Worm (Caenorhabditis elegans) whole organism, L4 larva: ENCODE data around the gene nhr-241.

Experiments
- D1046.2 ChIP-seq: fragments of 200-800 bp; sonication (Bioruptor generic); IDR thresholded peaks from 2 replicates; pipeline ENCODE4 v1.3.6; 2022; ENCODE audit warnings: missing genetic modification characterization, missing compliant biosample characterization
- F10B5.3 ChIP-seq: sonication (generic microtip); optimal IDR thresholded peaks from 2 replicates; lab custom pipeline; 2016; ENCODE audit warnings: mild to moderate bottlenecking, missing genetic modification characterization, missing compliant biosample characterization
- F37D6.2 ChIP-seq: sonication (generic microtip); optimal IDR thresholded peaks from 2 replicates; lab custom pipeline; 2016; ENCODE audit warnings: mild to moderate bottlenecking, missing genetic modification characterization, missing compliant biosample characterization
- F44E2.7 ChIP-seq: fragments of 200-800 bp; sonication (Bioruptor generic); IDR thresholded peaks from 2 replicates; pipeline ENCODE4 v2.1.2; 2022; ENCODE audit warnings: missing genetic modification characterization, missing compliant biosample characterization
- R02D3.7 ChIP-seq: fragments of 150-350 bp; sonication (generic microtip); optimal IDR thresholded peaks from 3 replicates; lab custom pipeline; 2014; ENCODE audit warnings: missing biosample characterization, missing genetic modification characterization
- T26A8.4 ChIP-seq: fragments of 200-800 bp; sonication (Bioruptor generic); IDR thresholded peaks from 2 replicates; pipeline ENCODE4 v1.3.6; 2022; ENCODE audit warnings: missing genetic modification characterization, missing compliant biosample characterization
- Y48G9A.11 ChIP-seq: fragments of 200-800 bp; sonication (Bioruptor generic); IDR thresholded peaks from 2 replicates; pipeline ENCODE4 v1.3.6; 2022; ENCODE audit warnings: missing genetic modification reagents, missing genetic modification characterization, missing compliant biosample characterization
- Y5F2A.4 ChIP-seq: fragments of 200-800 bp; sonication (Bioruptor generic); optimal IDR thresholded peaks from 2 replicates; lab custom pipeline; 2018; ENCODE audit warnings: mild to moderate bottlenecking, missing genetic modification characterization, missing compliant biosample characterization
- Y75B8A.6 ChIP-seq: fragments of 200-800 bp; sonication (Bioruptor generic); IDR thresholded peaks from 2 replicates; pipeline ENCODE4 v1.3.6; 2022; ENCODE audit warnings: missing genetic modification reagents, missing genetic modification characterization, missing compliant biosample characterization
- ZK337.2 ChIP-seq: fragments of 200-800 bp; sonication (Bioruptor generic); IDR thresholded peaks from 2 replicates; pipeline ENCODE4 v1.3.6; 2022; ENCODE audit warnings: missing genetic modification reagents, missing genetic modification characterization, missing compliant biosample characterization
- ZK546.5 ChIP-seq, 2 experiments: sonication (generic microtip); optimal IDR thresholded peaks; 2 replicates each; lab custom pipeline; 2017; ENCODE audit warnings: missing biosample characterization in 2 of 2, missing genetic modification characterization in 2 of 2
- aha-1 ChIP-seq: fragments of 150-350 bp; peaks from one replicate; lab custom pipeline; 2014; ENCODE audit warnings: missing biosample characterization, missing genetic modification characterization
- ama-1 ChIP-seq: fragments of 150-350 bp; optimal IDR thresholded peaks from 2 replicates; lab custom pipeline; 2014; ENCODE audit warnings: inconsistent platforms, mixed read lengths
- arid-1 ChIP-seq: fragments of 200-800 bp; sonication (Bioruptor generic); conservative IDR thresholded peaks from 2 replicates; pipeline ENCODE4 v1.3.6; 2022; ENCODE audit warnings: missing genetic modification reagents, missing genetic modification characterization, missing compliant biosample characterization
- ceh-32 ChIP-seq: sonication (generic microtip); optimal IDR thresholded peaks from 2 replicates; lab custom pipeline; 2016; ENCODE audit warnings: mild to moderate bottlenecking, missing genetic modification characterization, missing compliant biosample characterization; ENCODE audit not compliant: poor library complexity
- ceh-62 ChIP-seq: sonication (generic microtip); optimal IDR thresholded peaks from 2 replicates; lab custom pipeline; 2017; ENCODE audit warnings: missing biosample characterization, missing genetic modification characterization
- ceh-82 ChIP-seq: sonication (generic microtip); optimal IDR thresholded peaks from 2 replicates; lab custom pipeline; 2017; ENCODE audit warnings: missing biosample characterization, missing genetic modification characterization
- ces-1 ChIP-seq: fragments of 150-350 bp; sonication (generic microtip); optimal IDR thresholded peaks from 4 replicates; lab custom pipeline; 2014; ENCODE audit warnings: missing biosample characterization, missing genetic modification reagents, missing genetic modification characterization
- ctbp-1 ChIP-seq: fragments of 200-800 bp; sonication (Bioruptor generic); IDR thresholded peaks from 2 replicates; pipeline ENCODE4 v1.3.6; 2022; ENCODE audit warnings: missing genetic modification reagents, missing genetic modification characterization, missing compliant biosample characterization
- daf-16 ChIP-seq, 3 experiments: sonication (generic microtip); optimal IDR thresholded peaks; 2 replicates each; lab custom pipeline; 2016 to 2017; ENCODE audit warnings: missing genetic modification characterization in 3 of 3, missing genetic modification reagents in 3 of 3, mild to moderate bottlenecking in 2 of 3, missing compliant biosample characterization in 2 of 3, missing biosample characterization in 1 of 3, moderate library complexity in 1 of 3
- daf-19 ChIP-seq: fragments of 200-800 bp; sonication (Bioruptor generic); conservative IDR thresholded peaks from 2 replicates; pipeline ENCODE4 v1.3.6; 2022; ENCODE audit warnings: missing genetic modification characterization, missing compliant biosample characterization
- dmd-8 ChIP-seq: fragments of 200-800 bp; sonication (Bioruptor generic); IDR thresholded peaks from 2 replicates; pipeline ENCODE4 v1.3.6; 2022; ENCODE audit warnings: missing genetic modification characterization, missing compliant biosample characterization
- dpl-1 ChIP-seq: fragments of 150-350 bp; optimal IDR thresholded peaks from 2 replicates; lab custom pipeline; 2014; ENCODE audit warnings: missing biosample characterization, missing genetic modification reagents, missing genetic modification characterization
- duxl-1 ChIP-seq: sonication (generic microtip); optimal IDR thresholded peaks from 2 replicates; lab custom pipeline; 2016; ENCODE audit warnings: mild to moderate bottlenecking, missing genetic modification characterization, moderate library complexity, missing compliant biosample characterization; ENCODE audit not compliant: poor library complexity
- egl-27 ChIP-seq: sonication (generic microtip); optimal IDR thresholded peaks from 3 replicates; lab custom pipeline; 2017; ENCODE audit warnings: missing biosample characterization, missing genetic modification reagents, missing genetic modification characterization
- fos-1 ChIP-seq: fragments of 150-350 bp; optimal IDR thresholded peaks from 2 replicates; lab custom pipeline; 2014; ENCODE audit warnings: missing biosample characterization, missing genetic modification characterization
- hlh-11 ChIP-seq: fragments of 200-800 bp; sonication (Bioruptor generic); optimal IDR thresholded peaks from 2 replicates; lab custom pipeline; 2018; ENCODE audit warnings: mild to moderate bottlenecking, missing genetic modification characterization, missing compliant biosample characterization
- hmg-1.1 ChIP-seq: fragments of 200-800 bp; sonication (Bioruptor generic); IDR thresholded peaks from 2 replicates; pipeline ENCODE4 v1.3.6; 2022; ENCODE audit warnings: missing genetic modification reagents, missing genetic modification characterization, missing compliant biosample characterization
- lin-13 ChIP-seq: fragments of 150-350 bp; optimal IDR thresholded peaks from 2 replicates; lab custom pipeline; 2014; ENCODE audit warnings: missing biosample characterization, missing genetic modification reagents, missing genetic modification characterization
- lin-15B ChIP-seq: fragments of 150-350 bp; sonication (generic microtip); optimal IDR thresholded peaks from 3 replicates; lab custom pipeline; 2014; ENCODE audit warnings: missing biosample characterization, missing genetic modification characterization
- lin-29 ChIP-seq: fragments of 200-800 bp; sonication (Bioruptor generic); IDR thresholded peaks from 2 replicates; pipeline ENCODE4 v1.3.6; 2022; ENCODE audit warnings: missing genetic modification reagents, missing genetic modification characterization, missing compliant biosample characterization
- madf-5 ChIP-seq, 2 experiments: fragments of 200-800 bp; sonication (Bioruptor generic); IDR thresholded peaks; 2 replicates each; pipeline ENCODE4 v1.3.6; 2022; ENCODE audit warnings: missing compliant biosample characterization in 2 of 2, missing genetic modification characterization in 2 of 2
- mdt-29 ChIP-seq: fragments of 200-800 bp; sonication (Bioruptor generic); IDR thresholded peaks from 2 replicates; pipeline ENCODE4 v1.3.6; 2022; ENCODE audit warnings: missing genetic modification reagents, missing genetic modification characterization, missing compliant biosample characterization
- nhr-11 ChIP-seq: fragments of 150-350 bp; optimal IDR thresholded peaks from 2 replicates; lab custom pipeline; 2014; ENCODE audit warnings: missing biosample characterization, missing genetic modification characterization
- nhr-237 ChIP-seq: sonication (generic microtip); optimal IDR thresholded peaks from 2 replicates; lab custom pipeline; 2017; ENCODE audit warnings: missing biosample characterization, missing genetic modification characterization
- nhr-28 ChIP-seq: fragments of 150-350 bp; optimal IDR thresholded peaks from 2 replicates; lab custom pipeline; 2014; ENCODE audit warnings: missing biosample characterization, missing genetic modification characterization
- nhr-41 ChIP-seq: fragments of 200-800 bp; sonication (Bioruptor generic); IDR thresholded peaks from 2 replicates; pipeline ENCODE4 v1.3.6; 2022; ENCODE audit warnings: missing genetic modification reagents, missing genetic modification characterization, missing compliant biosample characterization
- nhr-6 ChIP-seq: fragments of 150-350 bp; optimal IDR thresholded peaks from 2 replicates; lab custom pipeline; 2014; ENCODE audit warnings: missing biosample characterization, missing genetic modification characterization
- nhr-77 ChIP-seq: fragments of 150-350 bp; optimal IDR thresholded peaks from 2 replicates; lab custom pipeline; 2014; ENCODE audit warnings: missing biosample characterization, missing genetic modification characterization
- pha-4 ChIP-seq, 2 experiments: fragments of 150-350 bp in 1 of 2; fragments of 200-800 bp in 1 of 2; sonication (Bioruptor generic) in 1 of 2; IDR thresholded peaks in 1 of 2; optimal IDR thresholded peaks in 1 of 2; 2 replicates each; pipeline versions ENCODE4 v1.3.6 to Lab custom; 2014 to 2022; ENCODE audit warnings: missing genetic modification characterization in 2 of 2, missing genetic modification reagents in 2 of 2, missing biosample characterization in 1 of 2, missing compliant biosample characterization in 1 of 2
- sdz-12 ChIP-seq: fragments of 200-800 bp; sonication (Bioruptor generic); optimal IDR thresholded peaks from 2 replicates; lab custom pipeline; 2018; ENCODE audit warnings: mild to moderate bottlenecking, missing genetic modification characterization, missing compliant biosample characterization
- set-16 ChIP-seq: fragments of 200-800 bp; sonication (Bioruptor generic); IDR thresholded peaks from 2 replicates; pipeline ENCODE4 v1.3.6; 2022; ENCODE audit warnings: missing genetic modification reagents, missing genetic modification characterization, missing compliant biosample characterization
- snpc-1.2 ChIP-seq: fragments of 200-800 bp; sonication (Bioruptor generic); IDR thresholded peaks from 2 replicates; pipeline ENCODE4 v1.3.6; 2022; ENCODE audit warnings: missing genetic modification reagents, missing genetic modification characterization, missing compliant biosample characterization
- snpc-4 ChIP-seq: fragments of 150-350 bp; optimal IDR thresholded peaks from 2 replicates; lab custom pipeline; 2014; ENCODE audit warnings: missing biosample characterization, missing genetic modification characterization
- unc-130 ChIP-seq: sonication (generic microtip); optimal IDR thresholded peaks from 2 replicates; lab custom pipeline; 2016; ENCODE audit warnings: missing genetic modification reagents, missing genetic modification characterization, missing compliant biosample characterization
- unc-62 ChIP-seq, 3 experiments: fragments of 150-350 bp in 1 of 3; sonication (generic microtip); optimal IDR thresholded peaks in 2 of 3; peaks in 1 of 3; 1 replicate in 1 of 3; 2 replicates in 2 of 3; lab custom pipeline; 2014 to 2017; ENCODE audit warnings: missing biosample characterization in 3 of 3, missing genetic modification characterization in 3 of 3, missing genetic modification reagents in 3 of 3, missing genotype in 1 of 3
- zag-1 ChIP-seq: fragments of 150-350 bp; optimal IDR thresholded peaks from 2 replicates; lab custom pipeline; 2014; ENCODE audit warnings: missing biosample characterization, missing genetic modification characterization
- zfp-2 ChIP-seq: sonication (generic microtip); optimal IDR thresholded peaks from 2 replicates; lab custom pipeline; 2016; ENCODE audit warnings: mild to moderate bottlenecking, missing genetic modification characterization, missing compliant biosample characterization
- zfp-3 ChIP-seq: fragments of 200-800 bp; sonication (Bioruptor generic); conservative IDR thresholded peaks from 2 replicates; pipeline ENCODE4 v1.3.6; 2022; ENCODE audit warnings: missing genetic modification reagents, missing genetic modification characterization, missing compliant biosample characterization
- zip-2 ChIP-seq: fragments of 150-350 bp; optimal IDR thresholded peaks from 2 replicates; lab custom pipeline; 2014; ENCODE audit warnings: missing biosample characterization, missing genetic modification characterization
- ztf-7 ChIP-seq: fragments of 150-350 bp; optimal IDR thresholded peaks from 2 replicates; lab custom pipeline; 2014; ENCODE audit warnings: missing biosample characterization, missing genetic modification characterization

The nhr-241 gene

DNA sequence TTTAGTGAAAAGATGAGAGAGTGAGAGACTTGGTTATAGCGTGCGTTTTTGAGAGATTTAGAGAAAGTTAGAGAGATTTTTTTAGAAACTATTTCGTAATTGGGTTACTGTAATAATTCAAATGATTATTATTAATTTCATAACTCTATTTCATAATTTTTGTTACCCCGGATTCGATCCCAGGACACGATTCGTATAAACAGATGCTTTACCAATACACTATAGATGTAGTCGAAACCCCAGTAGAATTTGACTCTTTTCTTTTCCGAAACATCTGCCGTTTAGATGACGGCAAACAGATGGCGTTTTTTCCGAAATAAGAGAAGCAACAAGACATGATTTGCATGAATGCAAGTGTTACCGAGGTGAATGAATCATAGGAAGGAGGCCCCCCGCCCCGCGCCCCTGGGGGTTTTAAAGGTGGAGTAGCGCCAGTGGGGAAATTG, 10.8 kb downstream of the nhr-241 start:
- TF ChIP-seq F37D6.2 (tag; lab: Kevin White, UChicago) (peak; percentile 40), F44E2.7 (GFP tag; lab: Robert Waterston, UW) (no peak), zfp-2 (tag; lab: Kevin White, UChicago) (no peak), unc-62 (GFP tag; optimal IDR thresholded peaks at IDR 0.05 in 1 of 2; lab: Kevin White, UChicago) (peak in 1 of 2 experiments; percentile 20), unc-62 (tag; optimal IDR thresholded peaks at IDR 0.05; lab: Kevin White, UChicago) (no peak), Y5F2A.4 (GFP tag; lab: Kevin White, UChicago) (no peak), snpc-1.2 (GFP tag; lab: Robert Waterston, UW) (no peak), ces-1 (GFP tag; lab: Kevin White, UChicago) (no peak), nhr-237 (tag; lab: Kevin White, UChicago) (no peak), hlh-11 (tag; lab: Kevin White, UChicago) (no peak), ZK337.2 (GFP tag; lab: Robert Waterston, UW) (no peak), lin-15B (tag; lab: Kevin White, UChicago) (no peak), nhr-77 (tag; lab: Kevin White, UChicago) (no peak), ctbp-1 (GFP tag; lab: Robert Waterston, UW) (no peak), unc-130 (GFP tag; lab: Kevin White, UChicago) (no peak), egl-27 (tag; lab: Kevin White, UChicago) (no peak), T26A8.4 (GFP tag; lab: Robert Waterston, UW) (no peak), zip-2 (tag; lab: Kevin White, UChicago) (peak; percentile 32), lin-13 (GFP tag; lab: Kevin White, UChicago) (no peak), snpc-4 (tag; lab: Kevin White, UChicago) (no peak), zag-1 (no peak), ama-1 (lab: Kevin White, UChicago) (no peak), ZK546.5 (tag; optimal IDR thresholded peaks at IDR 0.05; lab: Kevin White, UChicago) (no peak), Y48G9A.11 (GFP tag; lab: Robert Waterston, UW) (no peak), set-16 (GFP tag; lab: Robert Waterston, UW) (no peak), sdz-12 (GFP tag; lab: Kevin White, UChicago) (no peak), daf-16 (GFP tag; optimal IDR thresholded peaks at IDR 0.05; lab: Kevin White, UChicago) (peak in 1 of 2 experiments; percentile 13), daf-16 (tag; optimal IDR thresholded peaks at IDR 0.05; lab: Kevin White, UChicago) (peak; percentile 11), duxl-1 (peak; percentile 77), mdt-29 (GFP tag; lab: Robert Waterston, UW) (no peak), F10B5.3 (tag; lab: Kevin White, UChicago) (no peak), nhr-28 (tag; lab: Kevin White, UChicago) (no peak), ztf-7 (no peak), daf-19 (GFP tag; lab: Robert Waterston, UW) (no peak), D1046.2 (GFP tag; lab: Robert Waterston, UW) (peak; percentile 54; the same call in 1 of the 2 replicates), aha-1 (peak; percentile 39), dpl-1 (GFP tag; lab: Kevin White, UChicago) (no peak), arid-1 (GFP tag; lab: Robert Waterston, UW) (no peak), ceh-62 (tag; lab: Kevin White, UChicago) (no peak), madf-5 (GFP tag; IDR thresholded peaks at IDR 0.05; lab: Robert Waterston, UW) (no peak), pha-4 (GFP tag; IDR thresholded peaks at IDR 0.05; lab: Robert Waterston, UW) (no peak), pha-4 (tag; optimal IDR thresholded peaks at IDR 0.05; lab: Kevin White, UChicago) (no peak), nhr-41 (GFP tag; lab: Robert Waterston, UW) (no peak), dmd-8 (GFP tag; lab: Robert Waterston, UW) (no peak), R02D3.7 (tag; lab: Kevin White, UChicago) (no peak), hmg-1.1 (GFP tag; lab: Robert Waterston, UW) (no peak), nhr-6 (tag; lab: Kevin White, UChicago) (no peak), zfp-3 (no peak), ceh-32 (tag; lab: Kevin White, UChicago) (no peak), Y75B8A.6 (no peak), fos-1 (tag; lab: Kevin White, UChicago) (no peak), lin-29 (GFP tag; lab: Robert Waterston, UW) (0 out of 2 replicates have a peak, but pooled peaks have one; percentile 12), nhr-11 (tag; lab: Kevin White, UChicago) (no peak), ceh-82 (tag; lab: Kevin White, UChicago) (no peak)
